Worm (Caenorhabditis elegans) whole organism, L1 larva: ENCODE measurements around the gene ZK1128.7.

Source experiments
- ceh-82 ChIP-seq, 3 experiments: fragments of 150-350 bp in 1 of 3; sonication (generic microtip) in 2 of 3; optimal IDR thresholded peaks; 2 replicates each; lab custom pipeline; 2014 to 2017; ENCODE audit warnings: missing biosample characterization in 3 of 3, missing genetic modification characterization in 3 of 3
- fos-1 ChIP-seq: fragments of 150-350 bp; optimal IDR thresholded peaks from 2 replicates; lab custom pipeline; 2014; ENCODE audit warnings: missing biosample characterization, missing genetic modification characterization
- lin-39 ChIP-seq: fragments of 150-350 bp; optimal IDR thresholded peaks from 2 replicates; lab custom pipeline; 2014; ENCODE audit warnings: missing biosample characterization, missing genetic modification reagents, missing genetic modification characterization
- nhr-12 ChIP-seq: sonication (generic microtip); optimal IDR thresholded peaks from 2 replicates; lab custom pipeline; 2017; ENCODE audit warnings: missing biosample characterization, missing genetic modification characterization

- TF ChIP-seq fos-1 (no peak), nhr-12 (tag; lab: Kevin White, UChicago) (no peak), ceh-82 (tag; optimal IDR thresholded peaks at IDR 0.05; lab: Kevin White, UChicago) (no peak), lin-39 (no peak)
These were observed 33.5 kb downstream of the ZK1128.7 start for ce11 chrIII:10170265-10170664.
